Fruit fly (Drosophila melanogaster) whole organism, embryonic: ENCODE measurements around the gene Dr.

Experiments used
- CG11456 ChIP-seq: fragments of 200-800 bp; sonication (Bioruptor generic); IDR thresholded peaks from 3 replicates; pipeline ENCODE4 v1.3.6; 2022; ENCODE audit warnings: missing biosample characterization, missing genetic modification characterization
- CG15073 ChIP-seq: fragments of 200-800 bp; sonication (Bioruptor generic); optimal IDR thresholded peaks from 2 replicates; lab custom pipeline; 2016; ENCODE audit warnings: missing biosample characterization, missing genetic modification characterization
- Dip3 ChIP-seq: fragments of 200-800 bp; sonication (Bioruptor generic); optimal IDR thresholded peaks from 3 replicates; lab custom pipeline; 2016; ENCODE audit warnings: missing biosample characterization, missing genetic modification characterization
- Hr51 ChIP-seq, 2 experiments: fragments of 200-800 bp; sonication (Bioruptor generic); optimal IDR thresholded peaks; 2 replicates in 1 of 2; 3 replicates in 1 of 2; lab custom pipeline; 2016 to 2018; ENCODE audit warnings: missing biosample characterization in 2 of 2, missing genetic modification characterization in 2 of 2, mild to moderate bottlenecking in 1 of 2, moderate library complexity in 1 of 2
- bab2 ChIP-seq: fragments of 200-800 bp; sonication (Bioruptor generic); optimal IDR thresholded peaks from 2 replicates; lab custom pipeline; 2016; ENCODE audit warnings: missing biosample characterization, missing genetic modification characterization
- emc ChIP-seq: fragments of 200-800 bp; sonication (Bioruptor generic); optimal IDR thresholded peaks from 2 replicates; lab custom pipeline; 2016; ENCODE audit warnings: missing biosample characterization, missing genetic modification characterization

- TF ChIP-seq CG11456 (GFP tag; lab: Robert Waterston, UW) (no peak), Dip3 (GFP tag; lab: Kevin White, UChicago) (no peak), emc (GFP tag; lab: Kevin White, UChicago) (no peak), bab2 (GFP tag; lab: Kevin White, UChicago) (no peak), CG15073 (GFP tag; lab: Kevin White, UChicago) (no peak), Hr51 (GFP tag; optimal IDR thresholded peaks at IDR 0.05; lab: Kevin White, UChicago) (no peak)
These were observed 6.4 kb downstream of the Dr start for dm6 chr3R:29562579-29562978.
